4 fruit fly cellular contexts compared by ENCODE assay signal in the genomic region with DNA sequence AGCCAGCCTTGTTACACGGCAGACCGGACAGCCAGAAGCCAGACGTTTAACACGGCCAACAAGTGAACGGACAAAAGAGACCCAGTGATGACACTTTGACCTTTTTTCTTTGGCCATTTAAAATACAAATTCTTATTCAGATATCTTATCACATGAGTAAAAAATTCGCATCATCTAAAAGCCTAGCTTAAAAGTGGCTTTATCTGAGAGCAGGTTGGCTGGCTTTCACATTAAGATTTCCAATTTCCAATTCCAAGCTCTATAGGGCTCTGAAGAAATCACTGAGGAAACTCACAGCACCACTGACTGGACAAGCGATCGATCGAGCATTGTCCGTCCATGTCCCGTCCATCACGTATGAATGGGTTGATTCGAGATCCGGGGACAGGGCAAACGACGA.
A peak's percentile ranks its signal among the peaks of the same experiment; 100 is the strongest.
TF ChIP-seq lines count a peak whose summit lies in the region.

No protein-coding gene starts in this region.

- TF ChIP-seq CTCF in whole organism, embryonic (GFP tag; optimal IDR thresholded peaks at IDR 0.05; lab: Kevin White, UChicago), result no peak

TF ChIP-seq in whole organism, embryonic, 481 proteins besides CTCF, POLR2A, EP300 and RAD21:
- TF ChIP-seq pzg (GFP tag; optimal IDR thresholded peaks at IDR 0.05; lab: Kevin White, UChicago), result no peak
- TF ChIP-seq ERR (GFP tag; optimal IDR thresholded peaks at IDR 0.05; lab: Kevin White, UChicago), result no peak
- no peak for TF ChIP-seq CG2202 (tag; optimal IDR thresholded peaks at IDR 0.05; lab: Kevin White, UChicago)
- TF ChIP-seq Sry-β (GFP tag; optimal IDR thresholded peaks at IDR 0.05; lab: Kevin White, UChicago), result peak; percentile 81
- peak; percentile 46 for TF ChIP-seq CG15269 (tag; optimal IDR thresholded peaks at IDR 0.05; lab: Kevin White, UChicago)
- TF ChIP-seq CG5180 (GFP tag; optimal IDR thresholded peaks at IDR 0.05; lab: Kevin White, UChicago), result peak; percentile 89
- TF ChIP-seq row (GFP tag; IDR thresholded peaks at IDR 0.05; lab: Robert Waterston, UW), result peak; percentile 62
- TF ChIP-seq ken (GFP tag; IDR thresholded peaks at IDR 0.05; lab: Robert Waterston, UW), result no peak
- no peak for TF ChIP-seq Eip74EF (GFP tag; optimal IDR thresholded peaks at IDR 0.05; lab: Kevin White, UChicago)
- TF ChIP-seq oc (tag; optimal IDR thresholded peaks at IDR 0.05; lab: Kevin White, UChicago), result no peak
- TF ChIP-seq sim (GFP tag; IDR thresholded peaks at IDR 0.05; lab: Robert Waterston, UW), result no peak
- no peak for TF ChIP-seq CG10147 (GFP tag; optimal IDR thresholded peaks at IDR 0.05; lab: Kevin White, UChicago)
- peak; percentile 43 for TF ChIP-seq Med (GFP tag; lab: Kevin White, UChicago)

TF ChIP-seq in whole organism, prepupa, 60 proteins besides CTCF, POLR2A, EP300 and RAD21:
- TF ChIP-seq Ets96B (tag; optimal IDR thresholded peaks at IDR 0.05; lab: Kevin White, UChicago) (peak; percentile 23), pdm3 (GFP tag; optimal IDR thresholded peaks at IDR 0.05; lab: Kevin White, UChicago) (no peak), CG10631 (GFP tag; optimal IDR thresholded peaks at IDR 0.05; lab: Kevin White, UChicago) (no peak), dsx (GFP tag; optimal IDR thresholded peaks at IDR 0.05; lab: Kevin White, UChicago; ENCODE audit: poor library complexity, severe bottlenecking) (peak; percentile 7), CG3032 (tag; optimal IDR thresholded peaks at IDR 0.05; lab: Kevin White, UChicago) (peak; percentile 25), lz (GFP tag; optimal IDR thresholded peaks at IDR 0.05; lab: Kevin White, UChicago) (no peak), esn (GFP tag; optimal IDR thresholded peaks at IDR 0.05; lab: Kevin White, UChicago) (peak; percentile 6), Sox15 (GFP tag; optimal IDR thresholded peaks at IDR 0.05; lab: Kevin White, UChicago) (no peak), Eip78C (GFP tag; lab: Kevin White, UChicago) (peak; percentile 65), spab (GFP tag; optimal IDR thresholded peaks at IDR 0.05; lab: Kevin White, UChicago) (peak; percentile 16), svp (GFP tag; lab: Kevin White, UChicago) (peak; percentile 70), Sox102F (GFP tag; optimal IDR thresholded peaks at IDR 0.05; lab: Kevin White, UChicago) (peak; percentile 2), topi (GFP tag; optimal IDR thresholded peaks at IDR 0.05; lab: Kevin White, UChicago) (peak; percentile 3), ss (GFP tag; optimal IDR thresholded peaks at IDR 0.05; lab: Kevin White, UChicago) (peak in 1 of 2 experiments; percentile 21), CG3919 (GFP tag; optimal IDR thresholded peaks at IDR 0.05; lab: Kevin White, UChicago) (peak; percentile 31), CG6808 (GFP tag; optimal IDR thresholded peaks at IDR 0.05; lab: Kevin White, UChicago) (peak; percentile 21), achi (GFP tag; optimal IDR thresholded peaks at IDR 0.05; lab: Kevin White, UChicago) (peak; percentile 1)
TF ChIP-seq in whole organism, prepupa: peak in this region for 13.

TF ChIP-seq in whole organism, pupa, 21 proteins besides CTCF, POLR2A, EP300 and RAD21:
- TF ChIP-seq CG15710 (tag; optimal IDR thresholded peaks at IDR 0.05; lab: Kevin White, UChicago) (peak; percentile 40), Pif1B (GFP tag; optimal IDR thresholded peaks at IDR 0.05; lab: Kevin White, UChicago) (no peak), CG34367 (tag; optimal IDR thresholded peaks at IDR 0.05; lab: Kevin White, UChicago) (no peak), CG13204 (GFP tag; optimal IDR thresholded peaks at IDR 0.05; lab: Kevin White, UChicago) (no peak), CG4496 (GFP tag; IDR thresholded peaks at IDR 0.05; lab: Robert Waterston, UW) (no peak), gl (tag; optimal IDR thresholded peaks at IDR 0.05; lab: Kevin White, UChicago) (no peak), CG8301 (tag; optimal IDR thresholded peaks at IDR 0.05; lab: Kevin White, UChicago) (no peak), Pif1A (GFP tag; optimal IDR thresholded peaks at IDR 0.05; lab: Kevin White, UChicago) (no peak), CG9948 (tag; optimal IDR thresholded peaks at IDR 0.05; lab: Kevin White, UChicago) (peak; percentile 15), EcR (GFP tag; optimal IDR thresholded peaks at IDR 0.05; lab: Kevin White, UChicago) (peak; percentile 53), CG12605 (GFP tag; IDR thresholded peaks at IDR 0.05; lab: Robert Waterston, UW) (no peak), Snoo (tag; optimal IDR thresholded peaks at IDR 0.05; lab: Kevin White, UChicago) (peak; percentile 58), CG8159 (tag; optimal IDR thresholded peaks at IDR 0.05; lab: Kevin White, UChicago) (peak; percentile 49), CG10348 (GFP tag; IDR thresholded peaks at IDR 0.05; lab: Robert Waterston, UW) (no peak), CG17806 (tag; optimal IDR thresholded peaks at IDR 0.05; lab: Kevin White, UChicago) (peak; percentile 8), rn (GFP tag; IDR thresholded peaks at IDR 0.05; lab: Robert Waterston, UW) (no peak), CG14655 (GFP tag; optimal IDR thresholded peaks at IDR 0.05; lab: Kevin White, UChicago) (no peak), fd96Ca (GFP tag; IDR thresholded peaks at IDR 0.05; lab: Robert Waterston, UW) (no peak), Ets98B (GFP tag; IDR thresholded peaks at IDR 0.05; lab: Robert Waterston, UW) (no peak), CG32121 (GFP tag; IDR thresholded peaks at IDR 0.05; lab: Robert Waterston, UW) (no peak), D1 (tag; optimal IDR thresholded peaks at IDR 0.05; lab: Kevin White, UChicago) (no peak)

TF ChIP-seq in whole organism, wandering third instar larva, 38 proteins besides CTCF, POLR2A, EP300 and RAD21:
- TF ChIP-seq rgr (GFP tag; optimal IDR thresholded peaks at IDR 0.05; lab: Kevin White, UChicago) (peak; percentile 0), OdsH (GFP tag; optimal IDR thresholded peaks at IDR 0.05; lab: Kevin White, UChicago) (no peak), fru (GFP tag; optimal IDR thresholded peaks at IDR 0.05; lab: Kevin White, UChicago) (peak; percentile 58), Myc (optimal IDR thresholded peaks at IDR 0.05; lab: Kevin White, UChicago) (peak; percentile 58), usp (GFP tag; optimal IDR thresholded peaks at IDR 0.05; lab: Kevin White, UChicago) (no peak), psq (GFP tag; optimal IDR thresholded peaks at IDR 0.05; lab: Kevin White, UChicago) (peak; percentile 3), ey (GFP tag; optimal IDR thresholded peaks at IDR 0.05; lab: Kevin White, UChicago) (no peak), Sp1 (GFP tag; optimal IDR thresholded peaks at IDR 0.05; lab: Kevin White, UChicago) (peak; percentile 11), dl (GFP tag; optimal IDR thresholded peaks at IDR 0.05; lab: Kevin White, UChicago; ENCODE audit: insufficient read depth in 1 of 2, partially characterized antibody in 2 of 2) (no peak), h (GFP tag; optimal IDR thresholded peaks at IDR 0.05; lab: Kevin White, UChicago) (peak; percentile 8), foxo (GFP tag; optimal IDR thresholded peaks at IDR 0.05; lab: Kevin White, UChicago) (peak in 1 of 2 experiments; percentile 29), HLH106 (tag; optimal IDR thresholded peaks at IDR 0.05; lab: Kevin White, UChicago) (peak; percentile 24), Dif (GFP tag; optimal IDR thresholded peaks at IDR 0.05; lab: Kevin White, UChicago; ENCODE audit: partially characterized antibody) (no peak), CG32264 (GFP tag; optimal IDR thresholded peaks at IDR 0.05; lab: Kevin White, UChicago) (no peak), Hnf4 (GFP tag; optimal IDR thresholded peaks at IDR 0.05; lab: Kevin White, UChicago) (no peak), tai (GFP tag; optimal IDR thresholded peaks at IDR 0.05; lab: Kevin White, UChicago) (no peak), woc (GFP tag; optimal IDR thresholded peaks at IDR 0.05; lab: Kevin White, UChicago) (peak; percentile 74)
